Fruit fly (Drosophila melanogaster) whole organism, embryonic: ENCODE results near the gene Dpm3.

Source experiments
- Abd-B ChIP-seq: fragments of 200-800 bp; sonication (Bioruptor generic); optimal IDR thresholded peaks from 2 replicates; lab custom pipeline; 2018; ENCODE audit warnings: missing biosample characterization, mild to moderate bottlenecking, missing genetic modification characterization, moderate library complexity
- B-H1 ChIP-seq: fragments of 200-800 bp; sonication (Bioruptor generic); IDR thresholded peaks from 3 replicates; pipeline ENCODE4 v1.3.6; 2022; ENCODE audit warnings: missing biosample characterization, missing genetic modification characterization
- CG10147 ChIP-seq: fragments of 200-800 bp; sonication (Bioruptor generic); optimal IDR thresholded peaks from 2 replicates; lab custom pipeline; 2019; ENCODE audit warnings: missing biosample characterization, mild to moderate bottlenecking, missing genetic modification characterization, moderate library complexity
- CG11398 ChIP-seq: fragments of 200-800 bp; sonication (Bioruptor generic); optimal IDR thresholded peaks from 2 replicates; lab custom pipeline; 2016; ENCODE audit warnings: missing biosample characterization, missing genetic modification characterization
- CG12659 ChIP-seq: fragments of 200-800 bp; sonication (Bioruptor generic); optimal IDR thresholded peaks from 3 replicates; lab custom pipeline; 2017; ENCODE audit warnings: mild to moderate bottlenecking, missing biosample characterization, missing genetic modification reagents, missing genetic modification characterization
- CG14965 ChIP-seq: fragments of 200-800 bp; sonication (Bioruptor generic); optimal IDR thresholded peaks from 2 replicates; lab custom pipeline; 2016; ENCODE audit warnings: missing biosample characterization, missing genetic modification characterization, borderline replicate concordance
- CG18011 ChIP-seq: fragments of 200-800 bp; sonication (Bioruptor generic); optimal IDR thresholded peaks from 2 replicates; lab custom pipeline; 2017; ENCODE audit warnings: missing biosample characterization, missing genetic modification characterization, mild to moderate bottlenecking, moderate library complexity, missing genotype
- CG2202 ChIP-seq: fragments of 200-800 bp; sonication (Bioruptor generic); optimal IDR thresholded peaks from 2 replicates; lab custom pipeline; 2018; ENCODE audit warnings: missing biosample characterization, mild to moderate bottlenecking, missing genetic modification characterization
- CG31365 ChIP-seq: fragments of 200-800 bp; sonication (Bioruptor generic); optimal IDR thresholded peaks from 2 replicates; lab custom pipeline; 2018; ENCODE audit warnings: missing biosample characterization, mild to moderate bottlenecking, missing genetic modification characterization
- CG31388 ChIP-seq: fragments of 200-800 bp; sonication (Bioruptor generic); optimal IDR thresholded peaks from 2 replicates; lab custom pipeline; 2016; ENCODE audit warnings: missing biosample characterization, missing genetic modification characterization
- CG4328 ChIP-seq: fragments of 200-800 bp; sonication (Bioruptor generic); optimal IDR thresholded peaks from 3 replicates; lab custom pipeline; 2017; ENCODE audit warnings: missing biosample characterization, missing genetic modification reagents, missing genetic modification characterization
- CG43689 ChIP-seq: fragments of 200-800 bp; sonication (Bioruptor generic); IDR thresholded peaks from 2 replicates; pipeline ENCODE4 v1.3.6; 2022; ENCODE audit warnings: missing biosample characterization, missing genetic modification characterization
- CG5245 ChIP-seq: fragments of 200-800 bp; sonication (Bioruptor generic); optimal IDR thresholded peaks from 3 replicates; lab custom pipeline; 2016; ENCODE audit warnings: missing biosample characterization, missing genetic modification characterization
- CG8388 ChIP-seq: fragments of 200-800 bp; sonication (Bioruptor generic); optimal IDR thresholded peaks from 2 replicates; lab custom pipeline; 2019; ENCODE audit warnings: missing biosample characterization, mild to moderate bottlenecking, missing genetic modification characterization, moderate library complexity
- CG8478 ChIP-seq: fragments of >200 bp; optimal IDR thresholded peaks from 2 replicates; lab custom pipeline; 2018
- CG8765 ChIP-seq: fragments of 200-800 bp; sonication (Bioruptor generic); IDR thresholded peaks from 2 replicates; pipeline ENCODE4 v1.3.6; 2022; ENCODE audit warnings: missing biosample characterization, missing genetic modification characterization
- CG9817 ChIP-seq: fragments of 200-800 bp; sonication (Bioruptor generic); optimal IDR thresholded peaks from 2 replicates; lab custom pipeline; 2018; ENCODE audit warnings: missing biosample characterization, mild to moderate bottlenecking, missing genetic modification characterization, moderate library complexity
- CkIIα-i1 ChIP-seq: fragments of 200-800 bp; sonication (Bioruptor generic); IDR thresholded peaks from 2 replicates; pipeline ENCODE4 v1.3.6; 2022; ENCODE audit warnings: missing biosample characterization, missing genetic modification characterization
- D ChIP-seq, 2 experiments: fragments of 200-800 bp in 1 of 2; fragments of >200 bp in 1 of 2; sonication (Bioruptor generic) in 1 of 2; optimal IDR thresholded peaks; 2 replicates in 1 of 2; 3 replicates in 1 of 2; lab custom pipeline; 2017; ENCODE audit warnings: mild to moderate bottlenecking in 1 of 2, missing biosample characterization in 1 of 2, missing genetic modification characterization in 1 of 2, missing genetic modification reagents in 1 of 2
- Deaf1 ChIP-seq: fragments of 200-800 bp; optimal IDR thresholded peaks from 3 replicates; lab custom pipeline; 2019; ENCODE audit warnings: missing biosample characterization, mild to moderate bottlenecking, missing genetic modification characterization, moderate library complexity
- Dek ChIP-seq: fragments of 200-800 bp; sonication (Bioruptor generic); optimal IDR thresholded peaks from 3 replicates; lab custom pipeline; 2019; ENCODE audit warnings: missing biosample characterization, mild to moderate bottlenecking, missing genetic modification characterization, moderate library complexity
- Dip2 ChIP-seq: fragments of 200-800 bp; sonication (Bioruptor generic); IDR thresholded peaks from 2 replicates; pipeline ENCODE4 v1.3.6; 2022; ENCODE audit warnings: missing biosample characterization, missing genetic modification characterization
- Drgx ChIP-seq: fragments of 200-800 bp; sonication (Bioruptor generic); IDR thresholded peaks from 2 replicates; pipeline ENCODE4 v1.3.6; 2022; ENCODE audit warnings: missing biosample characterization, missing genetic modification characterization
- H15 ChIP-seq: fragments of 200-800 bp; sonication (Bioruptor generic); IDR thresholded peaks from 3 replicates; pipeline ENCODE4 v1.3.6; 2022; ENCODE audit warnings: missing biosample characterization, missing genetic modification characterization
- H2.0 ChIP-seq: fragments of 200-800 bp; sonication (Bioruptor generic); IDR thresholded peaks from 2 replicates; pipeline ENCODE4 v1.3.6; 2022; ENCODE audit warnings: missing biosample characterization, missing genetic modification characterization
- Hmr ChIP-seq: fragments of 200-800 bp; sonication (Bioruptor generic); optimal IDR thresholded peaks from 3 replicates; lab custom pipeline; 2017; ENCODE audit warnings: mild to moderate bottlenecking, missing biosample characterization, missing genetic modification reagents, missing genetic modification characterization
- Jarid2 ChIP-seq: fragments of 200-800 bp; sonication (Bioruptor generic); optimal IDR thresholded peaks from 3 replicates; lab custom pipeline; 2017; ENCODE audit warnings: mild to moderate bottlenecking, missing biosample characterization, missing genetic modification reagents, missing genetic modification characterization
- NFAT ChIP-seq: fragments of 200-800 bp; sonication (Bioruptor generic); IDR thresholded peaks from 2 replicates; pipeline ENCODE4 v1.3.6; 2022; ENCODE audit warnings: missing biosample characterization, missing genetic modification characterization
- NfI ChIP-seq: fragments of 200-800 bp; sonication (Bioruptor generic); optimal IDR thresholded peaks from 3 replicates; lab custom pipeline; 2018; ENCODE audit warnings: missing biosample characterization, mild to moderate bottlenecking, missing genetic modification characterization, moderate library complexity
- Ptx1 ChIP-seq: fragments of 200-800 bp; sonication (Bioruptor generic); IDR thresholded peaks from 2 replicates; pipeline ENCODE4 v1.3.6; 2022; ENCODE audit warnings: missing biosample characterization, missing genetic modification characterization
- Rfx ChIP-seq: fragments of 200-800 bp; sonication (Bioruptor generic); IDR thresholded peaks from 2 replicates; pipeline ENCODE4 v1.3.6; 2022; ENCODE audit warnings: missing biosample characterization, missing genetic modification characterization
- Rx ChIP-seq: fragments of 200-800 bp; sonication (Bioruptor generic); IDR thresholded peaks from 2 replicates; pipeline ENCODE4 v1.3.6; 2022; ENCODE audit warnings: missing biosample characterization, missing genetic modification characterization
- Side ChIP-seq: fragments of 200-800 bp; sonication (Bioruptor generic); optimal IDR thresholded peaks from 2 replicates; lab custom pipeline; 2016; ENCODE audit warnings: missing biosample characterization, missing genetic modification characterization
- amos ChIP-seq: fragments of 200-800 bp; sonication (Bioruptor generic); IDR thresholded peaks from 2 replicates; pipeline ENCODE4 v1.3.6; 2022; ENCODE audit warnings: missing biosample characterization, missing genetic modification characterization; ENCODE audit not compliant: partially characterized antibody
- ash1 ChIP-seq: fragments of 200-800 bp; sonication (Bioruptor generic); optimal IDR thresholded peaks from 2 replicates; lab custom pipeline; 2018; ENCODE audit warnings: missing biosample characterization, mild to moderate bottlenecking, missing genetic modification characterization
- bsh ChIP-seq, 2 experiments: fragments of 200-800 bp; sonication (Bioruptor generic); optimal IDR thresholded peaks; 2 replicates each; lab custom pipeline; 2017 to 2018; ENCODE audit warnings: mild to moderate bottlenecking in 2 of 2, missing biosample characterization in 2 of 2, missing genetic modification characterization in 2 of 2, moderate library complexity in 1 of 2
- cas ChIP-seq: fragments of 200-800 bp; sonication (Bioruptor generic); IDR thresholded peaks from 2 replicates; pipeline ENCODE4 v1.3.6; 2022; ENCODE audit warnings: missing biosample characterization, missing genetic modification characterization
- chn ChIP-seq: fragments of 200-800 bp; sonication (Bioruptor generic); optimal IDR thresholded peaks from 2 replicates; lab custom pipeline; 2016; ENCODE audit warnings: missing biosample characterization, missing genetic modification characterization
- dmrt11E ChIP-seq: fragments of 200-800 bp; sonication (Bioruptor generic); optimal IDR thresholded peaks from 3 replicates; lab custom pipeline; 2018; ENCODE audit warnings: missing biosample characterization, mild to moderate bottlenecking, missing genetic modification characterization, moderate library complexity
- dysf ChIP-seq: fragments of 200-800 bp; sonication (Bioruptor generic); IDR thresholded peaks from 3 replicates; pipeline ENCODE4 v1.3.6; 2022; ENCODE audit warnings: missing biosample characterization, missing genetic modification characterization
- gsb ChIP-seq: fragments of 200-800 bp; sonication (Bioruptor generic); IDR thresholded peaks from 2 replicates; pipeline ENCODE4 v1.3.6; 2022; ENCODE audit warnings: missing biosample characterization, missing genetic modification characterization
- hbn ChIP-seq: fragments of 200-800 bp; sonication (Bioruptor generic); IDR thresholded peaks from 2 replicates; pipeline ENCODE4 v1.3.6; 2022; ENCODE audit warnings: missing biosample characterization, missing genetic modification characterization; ENCODE audit not compliant: partially characterized antibody
- hkb ChIP-seq, 2 experiments: fragments of 200-800 bp in 1 of 2; fragments of >200 bp in 1 of 2; sonication (Bioruptor generic) in 1 of 2; IDR thresholded peaks in 1 of 2; optimal IDR thresholded peaks in 1 of 2; 2 replicates each; pipeline versions ENCODE4 v1.3.6 to Lab custom; 2017 to 2022; ENCODE audit warnings: missing biosample characterization in 1 of 2, missing genetic modification characterization in 1 of 2
- hth ChIP-seq: fragments of >200 bp; optimal IDR thresholded peaks from 2 replicates; lab custom pipeline; 2017; ENCODE audit warnings: inconsistent platforms
- nerfin-1 ChIP-seq: fragments of 200-800 bp; sonication (Bioruptor generic); optimal IDR thresholded peaks from 3 replicates; lab custom pipeline; 2019; ENCODE audit warnings: missing biosample characterization, mild to moderate bottlenecking, missing genetic modification characterization, moderate library complexity
- pita ChIP-seq: fragments of 200-800 bp; sonication (Bioruptor generic); optimal IDR thresholded peaks from 2 replicates; lab custom pipeline; 2017; ENCODE audit warnings: missing biosample characterization, mild to moderate bottlenecking, missing genetic modification characterization
- seq ChIP-seq: fragments of 200-800 bp; sonication (Bioruptor generic); IDR thresholded peaks from 2 replicates; pipeline ENCODE4 v1.3.6; 2022; ENCODE audit warnings: missing biosample characterization, missing genetic modification characterization
- sima ChIP-seq: fragments of 200-800 bp; sonication (Bioruptor generic); optimal IDR thresholded peaks from 2 replicates; lab custom pipeline; 2016; ENCODE audit warnings: missing biosample characterization, missing genetic modification characterization
- vnd ChIP-seq: fragments of 200-800 bp; sonication (Bioruptor generic); IDR thresholded peaks from 3 replicates; pipeline ENCODE4 v1.3.6; 2022; ENCODE audit warnings: missing biosample characterization, missing genetic modification characterization; ENCODE audit not compliant: partially characterized antibody

The Dpm3 gene

dm6 chr3R:13428341-13429040, 25.6 kb upstream of the Dpm3 start (continued):
- TF ChIP-seq Side (GFP tag; lab: Kevin White, UChicago) (peak; percentile 46), nerfin-1 (tag; lab: Kevin White, UChicago) (peak; percentile 62), Hmr (GFP tag; lab: Kevin White, UChicago) (peak; percentile 28), ash1 (no peak), CG12659 (GFP tag; lab: Kevin White, UChicago) (peak; percentile 51), CG11398 (GFP tag; lab: Kevin White, UChicago) (peak; percentile 44), cas (GFP tag; lab: Robert Waterston, UW) (no peak), Dip2 (GFP tag; lab: Robert Waterston, UW) (no peak), H2.0 (GFP tag; lab: Robert Waterston, UW) (peak; percentile 62), CG43689 (GFP tag; lab: Robert Waterston, UW) (no peak), NFAT (GFP tag; lab: Robert Waterston, UW) (no peak), CG8765 (GFP tag; lab: Robert Waterston, UW) (no peak), hbn (GFP tag; lab: Robert Waterston, UW) (no peak), CG5245 (GFP tag; lab: Kevin White, UChicago) (peak; percentile 61), CG2202 (tag; lab: Kevin White, UChicago) (peak; percentile 53), Abd-B (GFP tag; lab: Kevin White, UChicago) (peak; percentile 52), chn (GFP tag; lab: Kevin White, UChicago) (peak; percentile 29), Rfx (GFP tag; lab: Robert Waterston, UW) (peak; percentile 55), Deaf1 (tag; lab: Kevin White, UChicago) (peak; percentile 34), CkIIα-i1 (GFP tag; lab: Robert Waterston, UW) (no peak), amos (GFP tag; lab: Robert Waterston, UW) (no peak), CG8388 (GFP tag; lab: Kevin White, UChicago) (peak; percentile 72), CG10147 (GFP tag; lab: Kevin White, UChicago) (peak; percentile 37), CG14965 (GFP tag; lab: Kevin White, UChicago) (no peak), H15 (GFP tag; lab: Robert Waterston, UW) (peak; percentile 63; the same call in 2 of the 3 replicates), pita (GFP tag; lab: Kevin White, UChicago) (no peak), sima (GFP tag; lab: Kevin White, UChicago) (no peak), dysf (GFP tag; lab: Robert Waterston, UW) (peak; percentile 71), hth (lab: Kevin White, UChicago) (no peak), NfI (GFP tag; lab: Kevin White, UChicago) (peak; percentile 69), CG4328 (GFP tag; lab: Kevin White, UChicago) (no peak), CG18011 (peak; percentile 11), Rx (peak; percentile 53), seq (GFP tag; lab: Robert Waterston, UW) (peak; percentile 32; the same call in 1 of the 2 replicates), dmrt11E (peak; percentile 69), Jarid2 (peak; percentile 31), CG8478 (lab: Kevin White, UChicago) (no peak), hkb (optimal IDR thresholded peaks at IDR 0.05; lab: Kevin White, UChicago) (no peak), hkb (GFP tag; IDR thresholded peaks at IDR 0.05; lab: Robert Waterston, UW) (peak; percentile 80), CG31388 (GFP tag; lab: Kevin White, UChicago) (no peak), vnd (GFP tag; lab: Robert Waterston, UW) (no peak), CG9817 (tag; lab: Kevin White, UChicago) (peak; percentile 57), D (optimal IDR thresholded peaks at IDR 0.05; lab: Kevin White, UChicago) (no peak), D (GFP tag; optimal IDR thresholded peaks at IDR 0.05; lab: Kevin White, UChicago) (peak; percentile 75), Drgx (peak; percentile 78), B-H1 (GFP tag; lab: Robert Waterston, UW) (0 out of 3 replicates have a peak, but pooled peaks have one; percentile 31), Ptx1 (peak; percentile 74), Dek (tag; lab: Kevin White, UChicago) (peak; percentile 44), gsb (GFP tag; lab: Robert Waterston, UW) (peak; percentile 44; the same call in 1 of the 2 replicates), CG31365 (tag; lab: Kevin White, UChicago) (peak; percentile 6), bsh (GFP tag; optimal IDR thresholded peaks at IDR 0.05; lab: Kevin White, UChicago) (peak; percentile 60 to 82)
